Worm (Caenorhabditis elegans) whole organism, L1 larva: Measurements from ENCODE around the gene rgs-9.

Experiments used
- ama-1 ChIP-seq: fragments of 150-350 bp; optimal IDR thresholded peaks from 2 replicates; lab custom pipeline; 2014
- elt-3 ChIP-seq, 6 experiments: fragments of 150-350 bp in 1 of 6; sonication (generic microtip); optimal IDR thresholded peaks; 2 replicates each; lab custom pipeline; 2017 to 2018; ENCODE audit warnings: missing biosample characterization in 6 of 6, missing genetic modification characterization in 6 of 6, inconsistent platforms in 1 of 6
- fos-1 ChIP-seq: fragments of 150-350 bp; optimal IDR thresholded peaks from 2 replicates; lab custom pipeline; 2014; ENCODE audit warnings: missing biosample characterization, missing genetic modification characterization
- hpl-2 ChIP-seq: fragments of 150-350 bp; optimal IDR thresholded peaks from 2 replicates; lab custom pipeline; 2014; ENCODE audit warnings: missing biosample characterization, missing genetic modification reagents, missing genetic modification characterization
- lin-35 ChIP-seq, 2 experiments: fragments of 150-350 bp; optimal IDR thresholded peaks; 2 replicates each; lab custom pipeline; 2014; ENCODE audit warnings: missing biosample characterization in 2 of 2, missing genetic modification characterization in 2 of 2, missing genetic modification reagents in 2 of 2
- lin-39 ChIP-seq: fragments of 150-350 bp; optimal IDR thresholded peaks from 2 replicates; lab custom pipeline; 2014; ENCODE audit warnings: missing biosample characterization, missing genetic modification reagents, missing genetic modification characterization
- nhr-12 ChIP-seq: sonication (generic microtip); optimal IDR thresholded peaks from 2 replicates; lab custom pipeline; 2017; ENCODE audit warnings: missing biosample characterization, missing genetic modification characterization
- nhr-84 ChIP-seq: sonication (generic microtip); optimal IDR thresholded peaks from 2 replicates; lab custom pipeline; 2017; ENCODE audit warnings: missing biosample characterization, missing genetic modification characterization
- nhr-90 ChIP-seq: sonication (generic microtip); optimal IDR thresholded peaks from 2 replicates; lab custom pipeline; 2016; ENCODE audit warnings: mild to moderate bottlenecking, missing genetic modification characterization, missing compliant biosample characterization; ENCODE audit not compliant: poor library complexity
- ztf-4 ChIP-seq: fragments of 150-350 bp; optimal IDR thresholded peaks from 2 replicates; lab custom pipeline; 2014; ENCODE audit warnings: missing biosample characterization, missing genetic modification characterization

DNA sequence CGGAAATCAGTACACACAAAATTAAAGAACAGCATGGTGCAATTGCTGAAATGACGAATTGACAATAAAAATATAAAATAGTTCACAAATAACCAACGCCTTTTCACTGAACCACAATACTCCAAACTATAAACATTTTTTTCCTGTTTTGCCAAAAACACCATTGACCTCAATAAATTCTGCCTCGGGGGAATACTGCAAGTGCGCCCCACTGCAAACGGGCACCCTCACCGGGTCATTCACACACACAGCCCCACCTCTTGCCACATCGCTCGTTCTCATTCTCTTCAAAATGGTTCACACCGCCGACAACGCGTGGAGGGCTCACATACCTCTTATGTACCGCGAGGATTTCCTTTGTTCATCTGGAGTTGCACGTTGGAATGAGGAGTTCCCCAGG is at the start of gene rgs-9:
- TF ChIP-seq fos-1 (tag; lab: Kevin White, UChicago) (no peak), nhr-90 (tag; lab: Kevin White, UChicago) (no peak), lin-35 (GFP tag; optimal IDR thresholded peaks at IDR 0.05; lab: Kevin White, UChicago) (no peak), ama-1 (lab: Kevin White, UChicago) (no peak), ztf-4 (tag; lab: Kevin White, UChicago) (no peak), nhr-84 (tag; lab: Kevin White, UChicago) (no peak), nhr-12 (no peak), hpl-2 (GFP tag; lab: Kevin White, UChicago) (no peak), elt-3 (tag; optimal IDR thresholded peaks at IDR 0.05; lab: Kevin White, UChicago) (no peak), lin-39 (tag; lab: Kevin White, UChicago) (no peak)
